Fruit fly (Drosophila melanogaster) whole organism, embryonic: ENCODE measurements around the gene Nf-YA.

Source experiments
- Abd-B ChIP-seq: fragments of 200-800 bp; sonication (Bioruptor generic); optimal IDR thresholded peaks from 2 replicates; lab custom pipeline; 2018; ENCODE audit warnings: missing biosample characterization, mild to moderate bottlenecking, missing genetic modification characterization, moderate library complexity
- Atf3 ChIP-seq: fragments of 200-800 bp; sonication (Bioruptor generic); optimal IDR thresholded peaks from 3 replicates; lab custom pipeline; 2016; ENCODE audit warnings: missing biosample characterization, missing genetic modification characterization
- Awh ChIP-seq: fragments of 200-800 bp; sonication (Bioruptor generic); IDR thresholded peaks from 2 replicates; pipeline ENCODE4, ENCODE4 v1.3.6; 2022; ENCODE audit warnings: missing biosample characterization, missing genetic modification characterization
- Bgb ChIP-seq: fragments of 200-800 bp; sonication (Bioruptor generic); IDR thresholded peaks from 2 replicates; pipeline ENCODE4 v1.3.6; 2022; ENCODE audit warnings: missing biosample characterization, missing genetic modification characterization; ENCODE audit not compliant: partially characterized antibody
- C15 ChIP-seq: fragments of 200-800 bp; sonication (Bioruptor generic); IDR thresholded peaks from 3 replicates; pipeline ENCODE4 v1.3.6; 2022; ENCODE audit warnings: missing biosample characterization, missing genetic modification characterization
- CG10321 ChIP-seq: fragments of 200-800 bp; sonication (Bioruptor generic); IDR thresholded peaks from 2 replicates; pipeline ENCODE4 v1.3.6; 2022; ENCODE audit warnings: missing biosample characterization, missing genetic modification characterization
- CG10959 ChIP-seq: fragments of 200-800 bp; sonication (Bioruptor generic); IDR thresholded peaks from 2 replicates; pipeline ENCODE4 v1.3.6; 2022; ENCODE audit warnings: missing biosample characterization, missing genetic modification characterization
- CG11093 ChIP-seq: fragments of 200-800 bp; sonication (Bioruptor generic); IDR thresholded peaks from 3 replicates; pipeline ENCODE4 v1.3.6; 2022; ENCODE audit warnings: missing biosample characterization, missing genetic modification characterization
- CG13296 ChIP-seq: fragments of 200-800 bp; sonication (Bioruptor generic); optimal IDR thresholded peaks from 3 replicates; lab custom pipeline; 2018; ENCODE audit warnings: missing biosample characterization, mild to moderate bottlenecking, missing genetic modification characterization
- CG15011 ChIP-seq: fragments of 200-800 bp; sonication (Bioruptor generic); optimal IDR thresholded peaks from 3 replicates; lab custom pipeline; 2018; ENCODE audit warnings: missing biosample characterization, mild to moderate bottlenecking, missing genetic modification characterization
- CG1529 ChIP-seq: fragments of 200-800 bp; sonication (Bioruptor generic); optimal IDR thresholded peaks from 3 replicates; lab custom pipeline; 2018; ENCODE audit warnings: missing biosample characterization, missing genetic modification characterization
- CG15479 ChIP-seq: fragments of 200-800 bp; sonication (Bioruptor generic); optimal IDR thresholded peaks from 3 replicates; lab custom pipeline; 2019; ENCODE audit warnings: missing biosample characterization, mild to moderate bottlenecking, missing genetic modification characterization, moderate library complexity
- CG15696 ChIP-seq: fragments of 200-800 bp; sonication (Bioruptor generic); optimal IDR thresholded peaks from 2 replicates; lab custom pipeline; 2019; ENCODE audit warnings: missing biosample characterization, mild to moderate bottlenecking, missing genetic modification characterization, moderate library complexity
- CG17802 ChIP-seq: fragments of 200-800 bp; sonication (Bioruptor generic); optimal IDR thresholded peaks from 2 replicates; lab custom pipeline; 2018; ENCODE audit warnings: missing biosample characterization, mild to moderate bottlenecking, missing genetic modification characterization, moderate library complexity
- CG18599 ChIP-seq: fragments of 200-800 bp; sonication (Bioruptor generic); optimal IDR thresholded peaks from 3 replicates; lab custom pipeline; 2017; ENCODE audit warnings: missing biosample characterization, missing genetic modification characterization, mild to moderate bottlenecking, moderate library complexity, missing genetic modification reagents
- CG2199 ChIP-seq: fragments of 200-800 bp; sonication (Bioruptor generic); IDR thresholded peaks from 3 replicates; pipeline ENCODE4 v1.3.6; 2022; ENCODE audit warnings: missing biosample characterization, missing genetic modification characterization
- CG32532 ChIP-seq: fragments of 200-800 bp; sonication (Bioruptor generic); IDR thresholded peaks from 2 replicates; pipeline ENCODE4 v1.3.6; 2022; ENCODE audit warnings: missing biosample characterization, missing genetic modification characterization
- CG6689 ChIP-seq: fragments of 200-800 bp; sonication (Bioruptor generic); IDR thresholded peaks from 2 replicates; pipeline ENCODE4 v1.3.6; 2022; ENCODE audit warnings: missing biosample characterization, missing genetic modification characterization
- CG8281 ChIP-seq: fragments of 200-800 bp; sonication (Bioruptor generic); optimal IDR thresholded peaks from 2 replicates; lab custom pipeline; 2018; ENCODE audit warnings: missing biosample characterization, mild to moderate bottlenecking, missing genetic modification characterization, moderate library complexity
- CG8359 ChIP-seq: fragments of 200-800 bp; sonication (Bioruptor generic); optimal IDR thresholded peaks from 2 replicates; lab custom pipeline; 2017; ENCODE audit warnings: missing biosample characterization, mild to moderate bottlenecking, missing genetic modification characterization, borderline replicate concordance
- CG9437 ChIP-seq: fragments of 200-800 bp; sonication (Bioruptor generic); optimal IDR thresholded peaks from 2 replicates; lab custom pipeline; 2018; ENCODE audit warnings: missing biosample characterization, mild to moderate bottlenecking, missing genetic modification characterization
- CG9797 ChIP-seq: fragments of 200-800 bp; sonication (Bioruptor generic); optimal IDR thresholded peaks from 3 replicates; lab custom pipeline; 2018; ENCODE audit warnings: missing biosample characterization, mild to moderate bottlenecking, missing genetic modification characterization
- Dfd ChIP-seq, 2 experiments: fragments of >200 bp; optimal IDR thresholded peaks; 2 replicates each; lab custom pipeline; 2017; ENCODE audit warnings: missing biosample characterization in 2 of 2, missing genetic modification characterization in 2 of 2
- HLH3B ChIP-seq: fragments of 200-800 bp; sonication (Bioruptor generic); IDR thresholded peaks from 2 replicates; pipeline ENCODE4 v1.3.6; 2022; ENCODE audit warnings: missing biosample characterization, missing genetic modification characterization
- HLH4C ChIP-seq: fragments of 200-800 bp; sonication (Bioruptor generic); IDR thresholded peaks from 3 replicates; pipeline ENCODE4 v1.3.6; 2022; ENCODE audit warnings: missing biosample characterization, missing genetic modification characterization; ENCODE audit not compliant: partially characterized antibody
- Hr3 ChIP-seq: fragments of 200-800 bp; sonication (Bioruptor generic); optimal IDR thresholded peaks from 3 replicates; lab custom pipeline; 2016; ENCODE audit warnings: missing biosample characterization, missing genetic modification characterization
- Hsf ChIP-seq: fragments of 200-800 bp; sonication (Bioruptor generic); optimal IDR thresholded peaks from 3 replicates; lab custom pipeline; 2016; ENCODE audit warnings: missing biosample characterization, missing genetic modification characterization
- NC2β ChIP-seq: fragments of 200-800 bp; sonication (Bioruptor generic); optimal IDR thresholded peaks from 2 replicates; lab custom pipeline; 2016; ENCODE audit warnings: missing biosample characterization, missing genetic modification characterization
- NK7.1 ChIP-seq: fragments of 200-800 bp; sonication (Bioruptor generic); optimal IDR thresholded peaks from 3 replicates; lab custom pipeline; 2016; ENCODE audit warnings: missing biosample characterization, missing genetic modification characterization
- Ssrp ChIP-seq: fragments of 200-800 bp; sonication (Bioruptor generic); optimal IDR thresholded peaks from 2 replicates; lab custom pipeline; 2018; ENCODE audit warnings: missing biosample characterization, mild to moderate bottlenecking, missing genetic modification characterization, moderate library complexity
- Usf ChIP-seq: fragments of 200-800 bp; sonication (Bioruptor generic); optimal IDR thresholded peaks from 2 replicates; lab custom pipeline; 2017; ENCODE audit warnings: missing genotype, missing biosample characterization, missing genetic modification characterization
- Vsx1 ChIP-seq: fragments of 200-800 bp; sonication (Bioruptor generic); optimal IDR thresholded peaks from 2 replicates; lab custom pipeline; 2017; ENCODE audit warnings: missing biosample characterization, mild to moderate bottlenecking, missing genetic modification characterization, missing genetic modification reagents
- abd-A ChIP-seq: fragments of 200-800 bp; sonication (Bioruptor generic); optimal IDR thresholded peaks from 3 replicates; lab custom pipeline; 2019; ENCODE audit warnings: missing biosample characterization, mild to moderate bottlenecking, missing genetic modification characterization, moderate library complexity
- br ChIP-seq: fragments of >200 bp; optimal IDR thresholded peaks from 2 replicates; lab custom pipeline; 2017
- crol ChIP-seq: fragments of 200-800 bp; sonication (Bioruptor generic); IDR thresholded peaks from 2 replicates; pipeline ENCODE4 v1.3.6; 2022; ENCODE audit warnings: missing biosample characterization, missing genetic modification characterization
- dati ChIP-seq: fragments of 200-800 bp; sonication (Bioruptor generic); IDR thresholded peaks from 2 replicates; pipeline ENCODE4 v1.3.6; 2022; ENCODE audit warnings: missing biosample characterization, missing genetic modification characterization
- fd96Cb ChIP-seq: fragments of 200-800 bp; sonication (Bioruptor generic); optimal IDR thresholded peaks from 2 replicates; lab custom pipeline; 2018; ENCODE audit warnings: missing biosample characterization, mild to moderate bottlenecking, missing genetic modification characterization, moderate library complexity
- fru ChIP-seq: fragments of >200 bp; optimal IDR thresholded peaks from 2 replicates; lab custom pipeline; 2017
- ham ChIP-seq: fragments of 200-800 bp; sonication (Bioruptor generic); IDR thresholded peaks from 2 replicates; pipeline ENCODE4 v1.3.6; 2022; ENCODE audit warnings: missing biosample characterization, missing genetic modification characterization
- jing ChIP-seq: fragments of 200-800 bp; sonication (Bioruptor generic); optimal IDR thresholded peaks from 2 replicates; lab custom pipeline; 2018; ENCODE audit warnings: missing biosample characterization, mild to moderate bottlenecking, missing genetic modification characterization
- pb ChIP-seq: fragments of 200-800 bp; sonication (Bioruptor generic); optimal IDR thresholded peaks from 3 replicates; lab custom pipeline; 2016; ENCODE audit warnings: missing biosample characterization, missing genetic modification characterization
- peb ChIP-seq: fragments of 200-800 bp; sonication (Bioruptor generic); IDR thresholded peaks from 2 replicates; pipeline ENCODE4 v1.3.6; 2022; ENCODE audit warnings: missing biosample characterization, missing genetic modification characterization
- pfk ChIP-seq: fragments of 200-800 bp; sonication (Bioruptor generic); optimal IDR thresholded peaks from 2 replicates; lab custom pipeline; 2018; ENCODE audit warnings: missing biosample characterization, mild to moderate bottlenecking, missing genetic modification characterization, moderate library complexity
- repo ChIP-seq: fragments of 200-800 bp; sonication (Bioruptor generic); optimal IDR thresholded peaks from 2 replicates; lab custom pipeline; 2016; ENCODE audit warnings: missing biosample characterization, missing genetic modification characterization
- run ChIP-seq: fragments of 200-800 bp; sonication (Bioruptor generic); optimal IDR thresholded peaks from 3 replicates; lab custom pipeline; 2018; ENCODE audit warnings: missing biosample characterization, mild to moderate bottlenecking, missing genetic modification characterization
- sens ChIP-seq: fragments of 200-800 bp; sonication (Bioruptor generic); peaks from one replicate; lab custom pipeline; 2016; ENCODE audit warnings: missing biosample characterization, missing genetic modification characterization
- sisA ChIP-seq: fragments of 200-800 bp; sonication (Bioruptor generic); IDR thresholded peaks from 2 replicates; pipeline ENCODE4 v1.3.6; 2022; ENCODE audit warnings: missing biosample characterization, missing genetic modification characterization
- slou ChIP-seq: fragments of 200-800 bp; sonication (Bioruptor generic); optimal IDR thresholded peaks from 3 replicates; lab custom pipeline; 2016; ENCODE audit warnings: missing biosample characterization, missing genetic modification characterization
- tx ChIP-seq: fragments of 200-800 bp; sonication (Bioruptor generic); optimal IDR thresholded peaks from 2 replicates; lab custom pipeline; 2016; ENCODE audit warnings: missing biosample characterization, missing genetic modification characterization
- vfl ChIP-seq: fragments of 200-800 bp; sonication (Bioruptor generic); optimal IDR thresholded peaks from 2 replicates; lab custom pipeline; 2016; ENCODE audit warnings: missing biosample characterization, missing genetic modification characterization
- vnd ChIP-seq: fragments of 200-800 bp; sonication (Bioruptor generic); IDR thresholded peaks from 3 replicates; pipeline ENCODE4 v1.3.6; 2022; ENCODE audit warnings: missing biosample characterization, missing genetic modification characterization; ENCODE audit not compliant: partially characterized antibody
- yki ChIP-seq: fragments of >200 bp; optimal IDR thresholded peaks from 3 replicates; lab custom pipeline; 2018

Nf-YA gene

dm6 chr3L:9402157-9402890, 39.7 kb downstream of the Nf-YA start, which contains the start of gene eIF4E1 (continued):
- TF ChIP-seq jing: no peak
- no peak for TF ChIP-seq Vsx1
- no peak for TF ChIP-seq Dfd (GFP tag; optimal IDR thresholded peaks at IDR 0.05; lab: Kevin White, UChicago)
- TF ChIP-seq CG8359: no peak
- TF ChIP-seq Bgb (GFP tag; lab: Robert Waterston, UW): peak; percentile 86
- TF ChIP-seq fru: no peak
- TF ChIP-seq C15 (GFP tag; lab: Robert Waterston, UW): no peak
- TF ChIP-seq HLH4C (GFP tag; lab: Robert Waterston, UW): peak; percentile 57; the same call in 2 of the 3 replicates
- TF ChIP-seq CG2199 (GFP tag; lab: Robert Waterston, UW): peak; percentile 84; the same call in 2 of the 3 replicates
- TF ChIP-seq vfl (GFP tag; lab: Kevin White, UChicago): peak; percentile 28
- peak; percentile 73 for TF ChIP-seq CG15479 (GFP tag; lab: Kevin White, UChicago)
- no peak for TF ChIP-seq abd-A (tag; lab: Kevin White, UChicago)
- TF ChIP-seq Atf3 (GFP tag; lab: Kevin White, UChicago): no peak
- TF ChIP-seq CG13296 (GFP tag; lab: Kevin White, UChicago): no peak
- peak; percentile 74; the same call in 2 of the 3 replicates for TF ChIP-seq vnd
- TF ChIP-seq CG32532 (GFP tag; lab: Robert Waterston, UW): no peak
- no peak for TF ChIP-seq pfk (GFP tag; lab: Kevin White, UChicago)
- TF ChIP-seq peb: no peak
- no peak for TF ChIP-seq CG8281 (tag; lab: Kevin White, UChicago)
- no peak for TF ChIP-seq CG18599
- TF ChIP-seq CG11093 (GFP tag; lab: Robert Waterston, UW): no peak
- no peak for TF ChIP-seq repo (GFP tag; lab: Kevin White, UChicago)
- TF ChIP-seq Ssrp: no peak
- TF ChIP-seq HLH3B (GFP tag; lab: Robert Waterston, UW): no peak
- TF ChIP-seq pb: peak; percentile 7
- no peak for TF ChIP-seq Usf
- TF ChIP-seq tx (GFP tag; lab: Kevin White, UChicago): no peak
- no peak for TF ChIP-seq crol (GFP tag; lab: Robert Waterston, UW)
- no peak for TF ChIP-seq dati (GFP tag; lab: Robert Waterston, UW)
- TF ChIP-seq CG1529 (GFP tag; lab: Kevin White, UChicago): no peak
- TF ChIP-seq Abd-B (GFP tag; lab: Kevin White, UChicago): no peak
- TF ChIP-seq Hr3: no peak
- TF ChIP-seq fd96Cb (tag; lab: Kevin White, UChicago): no peak
- no peak for TF ChIP-seq CG17802
- peak; percentile 91 for TF ChIP-seq CG9797
- TF ChIP-seq CG15011 (GFP tag; lab: Kevin White, UChicago): no peak
- peak; percentile 8 for TF ChIP-seq CG15696 (tag; lab: Kevin White, UChicago)
- TF ChIP-seq NK7.1 (GFP tag; lab: Kevin White, UChicago): no peak
- TF ChIP-seq slou (GFP tag; lab: Kevin White, UChicago): peak; percentile 9
- peak; percentile 96 for TF ChIP-seq CG9437 (GFP tag; lab: Kevin White, UChicago)
- TF ChIP-seq CG10321 (GFP tag; lab: Robert Waterston, UW): no peak
- no peak for TF ChIP-seq CG10959 (GFP tag; lab: Robert Waterston, UW)
- no peak for TF ChIP-seq yki
- peak; percentile 78 for TF ChIP-seq sens (GFP tag; lab: Kevin White, UChicago)
- TF ChIP-seq sisA: peak; percentile 29; the same call in 1 of the 2 replicates
- peak; percentile 7 for TF ChIP-seq NC2β (GFP tag; lab: Kevin White, UChicago)
- TF ChIP-seq Awh (GFP tag; lab: Robert Waterston, UW): no peak
- TF ChIP-seq run (tag; lab: Kevin White, UChicago): no peak
- TF ChIP-seq Hsf (GFP tag; lab: Kevin White, UChicago): peak; percentile 13
- no peak for TF ChIP-seq CG6689
- no peak for TF ChIP-seq ham (GFP tag; lab: Robert Waterston, UW)
- TF ChIP-seq br (lab: Kevin White, UChicago): no peak
